Worm (Caenorhabditis elegans) whole organism, L3 larva: Measurements from ENCODE around the gene C08F11.1.
"Not testable (repeated sequence)": the region's sequence is repeated elsewhere in the genome, so short reads cannot be mapped to it uniquely, and the experiment has no call there.

ENCODE experiments used
- ceh-16 ChIP-seq: sonication (generic microtip); optimal IDR thresholded peaks from 2 replicates; lab custom pipeline; 2017; ENCODE audit warnings: missing biosample characterization, missing genetic modification characterization
- elt-2 ChIP-seq: sonication (generic microtip); optimal IDR thresholded peaks from 2 replicates; lab custom pipeline; 2016; ENCODE audit warnings: missing genetic modification reagents, mild to moderate bottlenecking, missing genetic modification characterization, missing compliant biosample characterization
- fkh-10 ChIP-seq: sonication (generic microtip); optimal IDR thresholded peaks from 2 replicates; lab custom pipeline; 2017; ENCODE audit warnings: missing biosample characterization, missing genetic modification reagents, missing genetic modification characterization
- nfya-1 ChIP-seq: sonication (generic microtip); optimal IDR thresholded peaks from 2 replicates; lab custom pipeline; 2017; ENCODE audit warnings: missing genetic modification characterization, mild to moderate bottlenecking, missing compliant biosample characterization, antibody characterized with exemption, moderate library complexity; ENCODE audit not compliant: insufficient read depth
- nhr-12 ChIP-seq: fragments of 150-350 bp; optimal IDR thresholded peaks from 2 replicates; lab custom pipeline; 2014; ENCODE audit warnings: missing biosample characterization, missing genetic modification characterization
- nhr-237 ChIP-seq: fragments of 150-350 bp; optimal IDR thresholded peaks from 2 replicates; lab custom pipeline; 2014; ENCODE audit warnings: missing biosample characterization, missing genetic modification characterization
- pqm-1 ChIP-seq: fragments of 150-350 bp; optimal IDR thresholded peaks from 2 replicates; lab custom pipeline; 2017; ENCODE audit warnings: missing biosample characterization, missing genetic modification characterization, inconsistent platforms
- snpc-4 ChIP-seq: fragments of 150-350 bp; optimal IDR thresholded peaks from 2 replicates; lab custom pipeline; 2014; ENCODE audit warnings: missing biosample characterization, missing genetic modification characterization
- ztf-11 ChIP-seq: fragments of 150-350 bp; optimal IDR thresholded peaks from 2 replicates; lab custom pipeline; 2014; ENCODE audit warnings: missing biosample characterization, missing genetic modification characterization

DNA sequence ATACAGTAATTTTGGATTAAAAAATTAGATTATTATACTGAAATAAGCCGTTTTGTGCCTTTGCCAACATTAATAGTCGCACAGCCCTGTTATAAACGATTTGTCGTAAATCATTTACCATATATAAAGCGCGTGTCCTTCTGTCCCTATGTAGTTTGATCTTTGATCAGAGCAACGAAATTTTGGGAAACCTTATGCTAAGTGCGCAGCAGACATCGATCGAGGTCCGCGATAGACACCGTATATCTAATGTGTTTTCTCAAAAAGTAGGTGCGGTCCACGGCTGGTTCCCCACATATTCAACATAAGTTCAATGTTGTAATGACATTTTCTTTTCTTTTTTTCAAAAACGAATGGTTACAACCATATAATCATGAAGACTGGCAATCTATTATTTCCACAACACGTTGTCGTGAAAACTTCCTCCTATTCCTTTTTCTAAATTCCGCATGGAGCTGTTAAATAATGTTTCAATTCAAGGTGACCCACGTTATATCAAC lies 35.0 kb upstream of the C08F11.1 start, which contains the start of gene sru-9:
- not testable (repeated sequence) for TF ChIP-seq pqm-1; ceh-16 (tag; lab: Kevin White, UChicago); nhr-237 (tag; lab: Kevin White, UChicago); nfya-1; nhr-12 (tag; lab: Kevin White, UChicago); ztf-11 (tag; lab: Kevin White, UChicago); fkh-10 (GFP tag; lab: Kevin White, UChicago); elt-2; snpc-4 (tag; lab: Kevin White, UChicago)
